Worm (Caenorhabditis elegans) whole organism, young adult: Measurements from ENCODE around the gene clec-59.

ENCODE experiments used
- B0019.2 ChIP-seq: fragments of 200-800 bp; sonication (Bioruptor generic); conservative IDR thresholded peaks from 2 replicates; pipeline ENCODE4 v1.3.6; 2022; ENCODE audit warnings: missing genetic modification reagents, missing genetic modification characterization, missing compliant biosample characterization
- B0035.1 ChIP-seq: sonication (generic microtip); optimal IDR thresholded peaks from 2 replicates; lab custom pipeline; 2016; ENCODE audit warnings: missing genetic modification characterization, mild to moderate bottlenecking, missing compliant biosample characterization, missing genotype, missing genetic modification reagents
- akir-1 ChIP-seq: fragments of 200-800 bp; sonication (Bioruptor generic); optimal IDR thresholded peaks from 2 replicates; lab custom pipeline; 2018; ENCODE audit warnings: mild to moderate bottlenecking, missing genetic modification characterization, moderate library complexity, missing compliant biosample characterization
- ama-1 ChIP-seq, 3 experiments: fragments of 150-350 bp in 1 of 3; sonication (generic microtip) in 2 of 3; optimal IDR thresholded peaks; 2 replicates each; lab custom pipeline; 2014 to 2018; ENCODE audit warnings: missing biosample characterization in 2 of 3, missing genetic modification characterization in 2 of 3, missing genetic modification reagents in 2 of 3
- attf-3 ChIP-seq: fragments of 200-800 bp; sonication (Bioruptor generic); conservative IDR thresholded peaks from 2 replicates; pipeline ENCODE4 v1.3.6; 2022; ENCODE audit warnings: missing genetic modification reagents, missing genetic modification characterization, missing compliant biosample characterization
- ceh-79 ChIP-seq: sonication (generic microtip); optimal IDR thresholded peaks from 2 replicates; lab custom pipeline; 2017; ENCODE audit warnings: mild to moderate bottlenecking, missing genetic modification characterization, missing compliant biosample characterization
- ceh-91 ChIP-seq: fragments of 200-800 bp; sonication (Bioruptor generic); IDR thresholded peaks from 2 replicates; pipeline ENCODE4 v1.3.6; 2022; ENCODE audit warnings: missing genetic modification reagents, missing genetic modification characterization, missing compliant biosample characterization
- dpl-1 ChIP-seq: fragments of 150-350 bp; optimal IDR thresholded peaks from 2 replicates; lab custom pipeline; 2014; ENCODE audit warnings: missing biosample characterization, missing genetic modification reagents, missing genetic modification characterization
- efl-1 ChIP-seq: fragments of 150-350 bp; optimal IDR thresholded peaks from 2 replicates; lab custom pipeline; 2014; ENCODE audit warnings: missing biosample characterization, missing genetic modification reagents, missing genetic modification characterization
- hmg-1.2 ChIP-seq: fragments of 200-800 bp; sonication (Bioruptor generic); IDR thresholded peaks from 2 replicates; pipeline ENCODE4 v1.3.6; 2022; ENCODE audit warnings: missing genetic modification reagents, missing genetic modification characterization, missing compliant biosample characterization
- nfya-1 ChIP-seq: sonication (generic microtip); optimal IDR thresholded peaks from 2 replicates; lab custom pipeline; 2017; ENCODE audit warnings: antibody characterized with exemption, missing compliant biosample characterization, missing genetic modification characterization, borderline replicate concordance; ENCODE audit not compliant: insufficient read depth
- unc-130 ChIP-seq: sonication (generic microtip); optimal IDR thresholded peaks from 2 replicates; lab custom pipeline; 2016; ENCODE audit warnings: missing genetic modification reagents, missing genetic modification characterization, missing compliant biosample characterization
- ztf-3 ChIP-seq: fragments of 200-800 bp; sonication (Bioruptor generic); optimal IDR thresholded peaks from 2 replicates; lab custom pipeline; 2018; ENCODE audit warnings: mild to moderate bottlenecking, missing genetic modification characterization, missing compliant biosample characterization

DNA sequence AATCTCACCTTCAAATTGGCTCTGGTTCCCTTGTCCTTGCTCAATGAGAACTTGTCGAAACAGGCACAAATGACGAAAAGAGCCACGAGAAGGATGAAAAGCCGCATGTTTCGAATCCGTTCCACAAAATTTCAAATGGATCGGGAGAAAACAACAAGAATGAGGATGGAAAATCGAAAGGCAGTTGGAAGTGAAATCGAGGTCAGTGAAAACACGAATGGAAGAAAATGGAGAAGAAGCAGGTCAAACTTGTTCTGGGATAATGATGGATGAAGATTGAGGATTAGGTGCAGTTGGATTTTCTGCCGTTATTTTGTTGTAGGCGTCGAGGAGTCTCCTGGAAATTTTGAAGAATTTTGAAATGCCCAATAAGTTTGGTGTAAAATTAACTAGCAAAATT lies 43.8 kb upstream of the clec-59 start:
- TF ChIP-seq nfya-1 (tag; lab: Kevin White, UChicago) (no peak), ceh-91 (GFP tag; lab: Robert Waterston, UW) (no peak), efl-1 (no peak), ceh-79 (tag; lab: Kevin White, UChicago) (no peak), hmg-1.2 (GFP tag; lab: Robert Waterston, UW) (no peak), dpl-1 (GFP tag; lab: Kevin White, UChicago) (no peak), attf-3 (GFP tag; lab: Robert Waterston, UW) (no peak), unc-130 (GFP tag; lab: Kevin White, UChicago) (no peak), akir-1 (GFP tag; lab: Kevin White, UChicago) (no peak), B0019.2 (GFP tag; lab: Robert Waterston, UW) (no peak), ztf-3 (no peak), ama-1 (optimal IDR thresholded peaks at IDR 0.05; lab: Kevin White, UChicago) (no peak), ama-1 (GFP tag; optimal IDR thresholded peaks at IDR 0.05; lab: Kevin White, UChicago) (no peak), B0035.1 (no peak)
